Worm (Caenorhabditis elegans): ENCODE data around the gene stau-1.

DNA sequence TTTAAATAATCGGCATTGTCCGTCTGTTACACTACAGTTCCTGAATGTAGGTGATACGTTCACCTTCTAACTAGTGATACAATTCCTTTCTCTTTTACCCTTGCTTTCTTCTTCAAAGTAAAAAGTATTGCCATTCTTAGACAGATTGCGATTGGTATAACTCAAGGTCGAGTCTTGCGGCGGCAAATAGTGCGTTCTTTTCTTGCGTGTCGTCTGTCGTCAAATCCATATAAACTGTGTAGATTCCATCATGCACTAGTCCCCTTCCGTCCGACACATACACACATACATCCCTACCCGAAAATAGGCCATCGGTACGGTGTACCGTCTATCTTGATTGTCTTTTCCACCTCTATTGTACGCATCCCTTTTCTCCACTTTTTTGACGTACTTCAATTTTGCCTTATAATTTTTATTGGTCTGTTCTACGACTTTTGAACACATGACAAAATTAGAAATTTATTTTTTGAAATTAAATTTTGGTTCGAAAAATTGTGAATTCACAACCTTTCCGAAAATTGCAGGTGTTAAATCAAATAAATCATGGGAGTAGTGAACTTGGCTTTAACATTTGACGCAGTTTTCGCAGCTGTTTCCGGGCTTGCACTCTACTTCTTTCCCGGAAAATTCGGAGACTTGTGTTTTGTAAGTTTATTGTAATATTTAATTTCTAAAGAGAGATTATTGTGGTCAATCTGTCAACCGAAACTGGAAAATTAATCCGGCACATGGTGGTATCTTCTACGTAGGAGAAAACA, 54.7 kb downstream of the stau-1 start, which contains the start of gene C44C1.1:
- TF ChIP-seq skn-1 (tag; optimal IDR thresholded peaks at IDR 0.05) = peak; percentile 17
- no peak for TF ChIP-seq aly-2 (tag; optimal IDR thresholded peaks at IDR 0.05)
- TF ChIP-seq lin-15B (tag; optimal IDR thresholded peaks at IDR 0.05) = no peak
- TF ChIP-seq lin-39 (tag; optimal IDR thresholded peaks at IDR 0.05) = no peak
- TF ChIP-seq nhr-11 (tag; optimal IDR thresholded peaks at IDR 0.05) = no peak
- TF ChIP-seq nhr-77 (tag; optimal IDR thresholded peaks at IDR 0.05) = no peak
